Worm (Caenorhabditis elegans) whole organism, midembryonic: Measurements from ENCODE around the gene mtm-6.

Experiments used
- T22C8.4 ChIP-seq: fragments of 200-800 bp; sonication (Bioruptor generic); IDR thresholded peaks from 2 replicates; pipeline ENCODE4 v1.3.6; 2022; ENCODE audit warnings: missing genetic modification characterization, missing compliant biosample characterization
- cog-1 ChIP-seq: sonication (generic microtip); optimal IDR thresholded peaks from 2 replicates; lab custom pipeline; 2016; ENCODE audit warnings: missing genetic modification characterization, missing compliant biosample characterization
- flt-1 ChIP-seq: fragments of 200-800 bp; sonication (Bioruptor generic); IDR thresholded peaks from 2 replicates; pipeline ENCODE4 v1.3.6; 2022; ENCODE audit warnings: missing genetic modification characterization, missing compliant biosample characterization
- klf-2 ChIP-seq: fragments of 200-800 bp; sonication (Bioruptor generic); conservative IDR thresholded peaks from 2 replicates; pipeline ENCODE4 v1.3.6; 2022; ENCODE audit warnings: missing genetic modification reagents, missing genetic modification characterization, missing compliant biosample characterization
- med-1 ChIP-seq: sonication (generic microtip); optimal IDR thresholded peaks from 2 replicates; lab custom pipeline; 2017; ENCODE audit warnings: missing genetic modification characterization, mild to moderate bottlenecking, missing compliant biosample characterization, antibody characterized with exemption, missing genetic modification reagents; ENCODE audit not compliant: insufficient read depth
- ref-1 ChIP-seq: fragments of 200-800 bp; sonication (Bioruptor generic); conservative IDR thresholded peaks from 2 replicates; pipeline ENCODE4 v1.3.6; 2022; ENCODE audit warnings: missing genetic modification reagents, missing genetic modification characterization, missing compliant biosample characterization
- tab-1 ChIP-seq: fragments of 200-800 bp; sonication (Bioruptor generic); IDR thresholded peaks from 2 replicates; pipeline ENCODE4 v1.3.6; 2022; ENCODE audit warnings: missing genetic modification characterization, missing compliant biosample characterization
- ztf-23 ChIP-seq: fragments of 200-800 bp; sonication (Bioruptor generic); IDR thresholded peaks from 2 replicates; pipeline ENCODE4 v1.3.6; 2022; ENCODE audit warnings: missing genetic modification reagents, missing genetic modification characterization, missing compliant biosample characterization
- ztf-29 ChIP-seq: fragments of 200-800 bp; sonication (Bioruptor generic); IDR thresholded peaks from 2 replicates; pipeline ENCODE4 v1.3.6; 2022; ENCODE audit warnings: missing genetic modification reagents, missing genetic modification characterization, missing compliant biosample characterization

ce11 chrIII:13380196-13380595 lies 33.3 kb downstream of the mtm-6 start, which contains the start of gene T03F6.6:
- TF ChIP-seq klf-2 (GFP tag; lab: Robert Waterston, UW) (no peak), T22C8.4 (GFP tag; lab: Robert Waterston, UW) (no peak), med-1 (GFP tag; lab: Kevin White, UChicago) (no peak), tab-1 (GFP tag; lab: Robert Waterston, UW) (no peak), flt-1 (GFP tag; lab: Robert Waterston, UW) (no peak), ztf-29 (GFP tag; lab: Robert Waterston, UW) (no peak), ztf-23 (GFP tag; lab: Robert Waterston, UW) (no peak), cog-1 (tag; lab: Kevin White, UChicago) (no peak), ref-1 (no peak)
